Worm (Caenorhabditis elegans): ENCODE results near the gene clec-258.

clec-258 gene

DNA sequence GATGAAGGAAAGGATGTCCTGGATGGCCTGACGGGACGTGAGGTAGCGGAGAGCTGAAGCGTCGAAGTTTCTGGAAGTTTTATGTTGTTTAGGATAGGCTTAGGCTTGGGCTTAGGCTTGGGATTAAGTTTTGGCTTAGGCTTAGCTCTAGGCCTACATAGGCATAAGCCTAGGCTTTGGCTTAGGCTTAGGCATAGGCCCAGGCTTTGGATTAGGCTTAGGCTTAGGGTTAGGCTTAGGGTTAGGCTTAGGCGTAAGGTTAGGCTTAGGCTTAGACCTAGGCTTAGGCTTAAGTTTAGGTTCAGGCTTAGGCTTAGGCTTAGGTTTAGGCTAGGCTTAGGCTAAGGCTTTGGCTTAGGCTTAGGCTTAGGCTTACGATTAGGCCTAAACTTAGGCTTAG is 41.0 kb downstream of the clec-258 start (continued):
- TF ChIP-seq ztf-6 (GFP tag; IDR thresholded peaks at IDR 0.05): no peak

DNA sequence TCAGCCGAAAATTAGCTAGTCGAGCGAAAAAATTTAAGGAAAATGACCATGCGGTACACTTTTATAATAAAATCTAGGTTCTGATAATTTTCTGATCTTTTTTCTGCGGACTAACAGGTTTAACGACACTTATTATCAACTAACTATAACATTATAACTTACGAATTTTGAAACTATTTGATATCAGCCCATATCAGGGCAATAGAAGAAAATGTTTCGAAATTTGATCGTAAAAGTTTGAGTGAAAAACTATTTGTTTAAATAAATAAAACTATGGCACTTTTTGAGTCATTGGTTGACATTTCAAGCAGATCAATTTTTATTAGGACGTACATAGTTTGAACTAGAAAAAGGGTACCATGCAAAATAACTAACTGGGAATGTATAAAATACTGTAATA is 42.6 kb downstream of the clec-258 start, which contains the start of gene pcp-4:
Gene pcp-4 (minus strand): TSS at position 197 of the 400 bp plus-strand sequence.
- TF ChIP-seq F57A8.1 (GFP tag; optimal IDR thresholded peaks at IDR 0.05): no peak

DNA sequence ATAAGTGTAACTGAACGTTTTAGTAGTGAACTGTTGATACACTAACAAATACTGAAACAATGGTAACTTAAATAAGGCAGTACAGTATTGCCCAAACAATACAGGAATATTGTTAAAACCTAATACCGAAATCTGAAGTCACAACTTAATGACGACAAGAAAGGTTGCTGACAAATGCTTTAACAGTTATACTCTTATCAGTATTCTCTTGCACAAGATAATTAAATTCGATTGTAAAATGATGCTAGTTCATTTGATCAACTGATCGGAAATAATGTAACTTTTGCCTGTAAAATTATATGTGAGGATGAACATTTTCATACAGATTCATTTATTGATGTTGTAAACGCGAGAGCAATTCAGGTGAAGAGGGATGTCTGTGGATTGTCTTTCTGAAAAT is 43.3 kb downstream of the clec-258 start:
- TF ChIP-seq chd-7 (tag; optimal IDR thresholded peaks at IDR 0.05): no peak
- TF ChIP-seq ztf-26 (tag; optimal IDR thresholded peaks at IDR 0.05): no peak
- no peak for TF ChIP-seq K11D2.4 (GFP tag; IDR thresholded peaks at IDR 0.05)
- TF ChIP-seq let-526 (GFP tag; IDR thresholded peaks at IDR 0.05): no peak
- no peak for TF ChIP-seq F10E7.11 (tag; optimal IDR thresholded peaks at IDR 0.05)
- TF ChIP-seq nhr-179 (tag; optimal IDR thresholded peaks at IDR 0.05): no peak
- no peak for TF ChIP-seq F23B12.7 (tag; optimal IDR thresholded peaks at IDR 0.05; ENCODE audit: insufficient read depth)
- no peak for TF ChIP-seq somi-1 (GFP tag; optimal IDR thresholded peaks at IDR 0.05)
- no peak for TF ChIP-seq F39B2.1 (GFP tag; IDR thresholded peaks at IDR 0.05)
- TF ChIP-seq snpc-3.4 (tag; optimal IDR thresholded peaks at IDR 0.05): no peak
- no peak for TF ChIP-seq rec-8 (tag; optimal IDR thresholded peaks at IDR 0.05)
- no peak for TF ChIP-seq nhr-80 (tag; optimal IDR thresholded peaks at IDR 0.05)
- no peak for TF ChIP-seq nhr-27 (tag; optimal IDR thresholded peaks at IDR 0.05)
- TF ChIP-seq him-1 (tag; optimal IDR thresholded peaks at IDR 0.05): no peak
- TF ChIP-seq mel-28 (tag; optimal IDR thresholded peaks at IDR 0.05; ENCODE audit: borderline replicate concordance): no peak
- no peak for TF ChIP-seq attf-5 (GFP tag; optimal IDR thresholded peaks at IDR 0.05)
- no peak for TF ChIP-seq lag-1 (GFP tag; IDR thresholded peaks at IDR 0.05)
- no peak for TF ChIP-seq nhr-120 (GFP tag; IDR thresholded peaks at IDR 0.05)
- TF ChIP-seq B0019.2 (GFP tag; conservative IDR thresholded peaks at IDR 0.05): no peak
- no peak for TF ChIP-seq hrde-1 (tag; optimal IDR thresholded peaks at IDR 0.05; ENCODE audit: borderline replicate concordance)

DNA sequence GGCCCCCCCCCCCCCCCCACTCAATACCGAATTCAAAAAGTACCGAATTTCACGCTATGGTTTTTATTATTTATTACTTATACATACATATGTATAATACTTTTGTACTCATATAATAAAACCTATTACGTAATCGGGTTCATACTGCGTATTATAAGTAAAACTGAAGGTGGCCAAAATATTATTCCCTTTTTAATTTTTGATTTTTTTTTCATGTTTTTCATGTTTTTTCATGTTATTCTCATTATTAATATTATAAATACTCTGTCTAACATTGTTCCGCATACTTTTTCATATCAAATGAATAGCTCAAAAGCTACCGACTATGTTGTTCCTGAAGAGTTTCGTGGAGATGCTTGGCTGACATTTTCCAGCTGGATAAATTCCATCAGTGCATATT is 47.9 kb downstream of the clec-258 start, which contains the start of gene srw-38:
Gene srw-38 (plus strand): TSS at position 301 of the 400 bp plus-strand sequence.
- TF ChIP-seq madf-8 (GFP tag; conservative IDR thresholded peaks at IDR 0.05) (no peak), tbp1 (GFP tag; optimal IDR thresholded peaks at IDR 0.05) (no peak), B0336.3 (GFP tag; IDR thresholded peaks at IDR 0.05) (no peak), lin-54 (GFP tag; optimal IDR thresholded peaks at IDR 0.05) (no peak), Y53G8AR.9 (GFP tag; conservative IDR thresholded peaks at IDR 0.05) (no peak), ceh-100 (GFP tag; IDR thresholded peaks at IDR 0.05) (no peak), lin-40 (tag; optimal IDR thresholded peaks at IDR 0.05) (no peak), fkh-3 (tag; optimal IDR thresholded peaks at IDR 0.05) (no peak), rpc-1 (optimal IDR thresholded peaks at IDR 0.05) (no peak), rpc-1 (tag; optimal IDR thresholded peaks at IDR 0.05) (no peak), lir-1 (GFP tag; conservative IDR thresholded peaks at IDR 0.05) (no peak), athp-1 (tag; optimal IDR thresholded peaks at IDR 0.05) (no peak), zim-3 (tag; optimal IDR thresholded peaks at IDR 0.05) (no peak), Y79H2A.3 (GFP tag; conservative IDR thresholded peaks at IDR 0.05) (no peak), snpc-3.4 (tag; optimal IDR thresholded peaks at IDR 0.05) (no peak), let-526 (GFP tag; IDR thresholded peaks at IDR 0.05) (no peak), ceh-79 (tag; optimal IDR thresholded peaks at IDR 0.05) (no peak)

Data from whole organism, young adult.